Worm (Caenorhabditis elegans) whole organism, L1 larva: ENCODE measurements around the gene W04H10.6.
A peak's percentile ranks its signal among the peaks of the same experiment; 100 is the strongest.

Experiments
- C04F5.9 ChIP-seq: sonication (generic microtip); optimal IDR thresholded peaks from 2 replicates; lab custom pipeline; 2016; ENCODE audit warnings: missing genetic modification characterization, missing compliant biosample characterization
- C16A3.4 ChIP-seq: fragments of 150-350 bp; optimal IDR thresholded peaks from 2 replicates; lab custom pipeline; 2014; ENCODE audit warnings: missing biosample characterization, missing genetic modification characterization
- C34B4.2 ChIP-seq: sonication (generic microtip); optimal IDR thresholded peaks from 2 replicates; lab custom pipeline; 2017; ENCODE audit warnings: mild to moderate bottlenecking, missing genetic modification characterization, missing compliant biosample characterization
- F16B12.6 ChIP-seq: fragments of 150-350 bp; optimal IDR thresholded peaks from 2 replicates; lab custom pipeline; 2014; ENCODE audit warnings: missing biosample characterization, missing genetic modification characterization
- aha-1 ChIP-seq: fragments of 150-350 bp; optimal IDR thresholded peaks from 2 replicates; lab custom pipeline; 2014; ENCODE audit warnings: missing biosample characterization, missing genetic modification characterization
- alr-1 ChIP-seq: fragments of 200-800 bp; sonication (Bioruptor generic); optimal IDR thresholded peaks from 2 replicates; lab custom pipeline; 2018; ENCODE audit warnings: borderline replicate concordance, mild to moderate bottlenecking, missing genetic modification characterization, missing compliant biosample characterization
- aly-2 ChIP-seq: fragments of 150-350 bp; optimal IDR thresholded peaks from 2 replicates; lab custom pipeline; 2014; ENCODE audit warnings: missing biosample characterization, missing genetic modification characterization
- ceh-63 ChIP-seq: fragments of 200-800 bp; sonication (Bioruptor generic); optimal IDR thresholded peaks from 2 replicates; lab custom pipeline; 2018; ENCODE audit warnings: mild to moderate bottlenecking, missing genetic modification characterization, missing compliant biosample characterization
- ceh-8 ChIP-seq: fragments of 200-800 bp; sonication (Bioruptor generic); optimal IDR thresholded peaks from 2 replicates; lab custom pipeline; 2018; ENCODE audit warnings: mild to moderate bottlenecking, missing genetic modification characterization, moderate library complexity, missing compliant biosample characterization
- ceh-82 ChIP-seq, 3 experiments: fragments of 150-350 bp in 1 of 3; sonication (generic microtip) in 2 of 3; optimal IDR thresholded peaks; 2 replicates each; lab custom pipeline; 2014 to 2017; ENCODE audit warnings: missing biosample characterization in 3 of 3, missing genetic modification characterization in 3 of 3
- ceh-88 ChIP-seq: fragments of 200-800 bp; sonication (Bioruptor generic); IDR thresholded peaks from 2 replicates; pipeline ENCODE4 v1.3.6; 2022; ENCODE audit warnings: missing genetic modification characterization, missing compliant biosample characterization
- ces-1 ChIP-seq: fragments of 150-350 bp; optimal IDR thresholded peaks from 2 replicates; lab custom pipeline; 2014; ENCODE audit warnings: missing biosample characterization, missing genetic modification reagents, missing genetic modification characterization
- dpl-1 ChIP-seq, 3 experiments: fragments of 150-350 bp in 2 of 3; sonication (generic microtip) in 1 of 3; optimal IDR thresholded peaks; 2 replicates each; lab custom pipeline; 2014 to 2017; ENCODE audit warnings: missing biosample characterization in 3 of 3, missing genetic modification characterization in 3 of 3, missing genetic modification reagents in 3 of 3
- elt-3 ChIP-seq, 6 experiments: fragments of 150-350 bp in 1 of 6; sonication (generic microtip); optimal IDR thresholded peaks; 2 replicates each; lab custom pipeline; 2017 to 2018; ENCODE audit warnings: missing biosample characterization in 6 of 6, missing genetic modification characterization in 6 of 6, inconsistent platforms in 1 of 6
- ets-5 ChIP-seq: fragments of 200-800 bp; sonication (Bioruptor generic); IDR thresholded peaks from 2 replicates; pipeline ENCODE4 v1.3.6; 2022; ENCODE audit warnings: missing genetic modification characterization, missing compliant biosample characterization
- fkh-8 ChIP-seq: sonication (generic microtip); optimal IDR thresholded peaks from 2 replicates; lab custom pipeline; 2016; ENCODE audit warnings: mild to moderate bottlenecking, missing genetic modification characterization, missing compliant biosample characterization
- fos-1 ChIP-seq: fragments of 150-350 bp; optimal IDR thresholded peaks from 2 replicates; lab custom pipeline; 2014; ENCODE audit warnings: missing biosample characterization, missing genetic modification characterization
- hlh-4 ChIP-seq: sonication (generic microtip); optimal IDR thresholded peaks from 2 replicates; lab custom pipeline; 2016; ENCODE audit warnings: mild to moderate bottlenecking, missing genetic modification characterization, missing compliant biosample characterization
- hpl-2 ChIP-seq: fragments of 150-350 bp; optimal IDR thresholded peaks from 2 replicates; lab custom pipeline; 2014; ENCODE audit warnings: missing biosample characterization, missing genetic modification reagents, missing genetic modification characterization
- irx-1 ChIP-seq: sonication (generic microtip); optimal IDR thresholded peaks from 2 replicates; lab custom pipeline; 2016; ENCODE audit warnings: missing genetic modification characterization, missing compliant biosample characterization
- lin-15B ChIP-seq: fragments of 150-350 bp; sonication (generic microtip); optimal IDR thresholded peaks from 3 replicates; lab custom pipeline; 2014; ENCODE audit warnings: missing biosample characterization, missing genetic modification characterization
- lin-35 ChIP-seq, 2 experiments: fragments of 150-350 bp; optimal IDR thresholded peaks; 2 replicates each; lab custom pipeline; 2014; ENCODE audit warnings: missing biosample characterization in 2 of 2, missing genetic modification characterization in 2 of 2, missing genetic modification reagents in 2 of 2
- lin-39 ChIP-seq: fragments of 150-350 bp; optimal IDR thresholded peaks from 2 replicates; lab custom pipeline; 2014; ENCODE audit warnings: missing biosample characterization, missing genetic modification reagents, missing genetic modification characterization
- lir-3 ChIP-seq: sonication (generic microtip); optimal IDR thresholded peaks from 2 replicates; lab custom pipeline; 2016; ENCODE audit warnings: mild to moderate bottlenecking, missing genetic modification characterization, moderate library complexity, missing compliant biosample characterization; ENCODE audit not compliant: poor library complexity
- lsy-2 ChIP-seq, 2 experiments: fragments of 150-350 bp; optimal IDR thresholded peaks; 2 replicates each; lab custom pipeline; 2014; ENCODE audit warnings: missing biosample characterization in 2 of 2, missing genetic modification characterization in 2 of 2
- mab-9 ChIP-seq: fragments of 200-800 bp; sonication (Bioruptor generic); IDR thresholded peaks from 2 replicates; pipeline ENCODE4 v1.3.6; 2022; ENCODE audit warnings: missing genetic modification reagents, missing genetic modification characterization, missing compliant biosample characterization
- mdl-1 ChIP-seq, 2 experiments: fragments of 150-350 bp; optimal IDR thresholded peaks; 2 replicates each; lab custom pipeline; 2014 to 2017; ENCODE audit warnings: missing biosample characterization in 2 of 2, missing genetic modification characterization in 2 of 2, inconsistent platforms in 1 of 2
- mep-1 ChIP-seq: fragments of 150-350 bp; optimal IDR thresholded peaks from 2 replicates; lab custom pipeline; 2014; ENCODE audit warnings: missing biosample characterization, missing genetic modification characterization
- nhr-12 ChIP-seq: sonication (generic microtip); optimal IDR thresholded peaks from 2 replicates; lab custom pipeline; 2017; ENCODE audit warnings: missing biosample characterization, missing genetic modification characterization
- nhr-19 ChIP-seq: fragments of 200-800 bp; sonication (Bioruptor generic); conservative IDR thresholded peaks from 2 replicates; pipeline ENCODE4 v1.3.6; 2022; ENCODE audit warnings: missing genetic modification characterization, missing compliant biosample characterization
- nhr-237 ChIP-seq: fragments of 150-350 bp; optimal IDR thresholded peaks from 2 replicates; lab custom pipeline; 2014; ENCODE audit warnings: missing biosample characterization, missing genetic modification characterization
- nhr-47 ChIP-seq: sonication (generic microtip); optimal IDR thresholded peaks from 2 replicates; lab custom pipeline; 2016; ENCODE audit warnings: mild to moderate bottlenecking, missing genetic modification characterization, moderate library complexity, missing compliant biosample characterization
- nhr-71 ChIP-seq: sonication (generic microtip); optimal IDR thresholded peaks from 2 replicates; lab custom pipeline; 2016; ENCODE audit warnings: mild to moderate bottlenecking, missing genetic modification characterization, moderate library complexity, missing compliant biosample characterization
- nhr-76 ChIP-seq: sonication (generic microtip); optimal IDR thresholded peaks from 2 replicates; lab custom pipeline; 2017; ENCODE audit warnings: missing biosample characterization, missing genetic modification characterization
- nhr-77 ChIP-seq: fragments of 150-350 bp; optimal IDR thresholded peaks from 2 replicates; lab custom pipeline; 2014; ENCODE audit warnings: missing biosample characterization, missing genetic modification characterization
- nhr-84 ChIP-seq: sonication (generic microtip); optimal IDR thresholded peaks from 2 replicates; lab custom pipeline; 2017; ENCODE audit warnings: missing biosample characterization, missing genetic modification characterization
- nhr-85 ChIP-seq: sonication (generic microtip); peaks from one replicate; lab custom pipeline; 2016; ENCODE audit warnings: missing genetic modification characterization, inconsistent platforms, missing compliant biosample characterization
- nhr-90 ChIP-seq: sonication (generic microtip); optimal IDR thresholded peaks from 2 replicates; lab custom pipeline; 2016; ENCODE audit warnings: mild to moderate bottlenecking, missing genetic modification characterization, missing compliant biosample characterization; ENCODE audit not compliant: poor library complexity
- pag-3 ChIP-seq: sonication (generic microtip); optimal IDR thresholded peaks from 2 replicates; lab custom pipeline; 2017; ENCODE audit warnings: missing genetic modification characterization, mild to moderate bottlenecking, missing compliant biosample characterization, antibody characterized with exemption, borderline replicate concordance; ENCODE audit not compliant: insufficient read depth
- pax-3 ChIP-seq: fragments of 200-800 bp; sonication (Bioruptor generic); optimal IDR thresholded peaks from 2 replicates; lab custom pipeline; 2018; ENCODE audit warnings: mild to moderate bottlenecking, missing genetic modification characterization, moderate library complexity, missing compliant biosample characterization
- snpc-4 ChIP-seq: fragments of 150-350 bp; optimal IDR thresholded peaks from 2 replicates; lab custom pipeline; 2014; ENCODE audit warnings: missing biosample characterization, missing genetic modification characterization
- sox-4 ChIP-seq: sonication (generic microtip); optimal IDR thresholded peaks from 2 replicates; lab custom pipeline; 2016; ENCODE audit warnings: missing genetic modification characterization, missing compliant biosample characterization
- sup-37 ChIP-seq: fragments of 200-800 bp; sonication (Bioruptor generic); optimal IDR thresholded peaks from 2 replicates; lab custom pipeline; 2018; ENCODE audit warnings: mild to moderate bottlenecking, missing genetic modification characterization, missing compliant biosample characterization
- unc-130 ChIP-seq: fragments of 150-350 bp; optimal IDR thresholded peaks from 2 replicates; lab custom pipeline; 2017; ENCODE audit warnings: missing biosample characterization, missing genetic modification characterization, inconsistent platforms
- unc-30 ChIP-seq: sonication (generic microtip); optimal IDR thresholded peaks from 2 replicates; lab custom pipeline; 2017; ENCODE audit warnings: missing biosample characterization, missing genetic modification characterization
- unc-62 ChIP-seq: fragments of 150-350 bp; optimal IDR thresholded peaks from 2 replicates; lab custom pipeline; 2014; ENCODE audit warnings: missing biosample characterization, missing genetic modification reagents, missing genetic modification characterization
- unc-86 ChIP-seq: sonication (generic microtip); optimal IDR thresholded peaks from 2 replicates; lab custom pipeline; 2016; ENCODE audit warnings: missing genetic modification characterization, missing compliant biosample characterization
- xbp-1 ChIP-seq: sonication (generic microtip); optimal IDR thresholded peaks from 2 replicates; lab custom pipeline; 2016; ENCODE audit warnings: missing genetic modification characterization, missing compliant biosample characterization
- zip-4 ChIP-seq: fragments of 200-800 bp; sonication (Bioruptor generic); optimal IDR thresholded peaks from 2 replicates; lab custom pipeline; 2018; ENCODE audit warnings: mild to moderate bottlenecking, missing genetic modification characterization, moderate library complexity, missing compliant biosample characterization
- ztf-11 ChIP-seq, 2 experiments: sonication (generic microtip); optimal IDR thresholded peaks; 2 replicates each; lab custom pipeline; 2016 to 2017; ENCODE audit warnings: missing genetic modification characterization in 2 of 2, missing biosample characterization in 1 of 2, missing compliant biosample characterization in 1 of 2

W04H10.6 gene

ce11 chrII:605267-605666 lies 3.0 kb downstream of the W04H10.6 start, which contains the start of gene W04H10.2:
TSS of gene W04H10.2 (plus strand) at chrII:605567.
- no peak for TF ChIP-seq irx-1 (tag; lab: Kevin White, UChicago)
- no peak for TF ChIP-seq pag-3 (tag; lab: Kevin White, UChicago)
- no peak for TF ChIP-seq alr-1 (tag; lab: Kevin White, UChicago)
- TF ChIP-seq lir-3 (tag; lab: Kevin White, UChicago): no peak
- no peak for TF ChIP-seq mdl-1 (tag; optimal IDR thresholded peaks at IDR 0.05; lab: Kevin White, UChicago)

- no peak for TF ChIP-seq mab-9 (GFP tag; lab: Robert Waterston, UW)
- TF ChIP-seq C04F5.9 (tag; lab: Kevin White, UChicago): no peak
- TF ChIP-seq F16B12.6 (tag; lab: Kevin White, UChicago): no peak
- peak; percentile 45 for TF ChIP-seq irx-1 (tag; lab: Kevin White, UChicago)
- TF ChIP-seq ceh-8 (GFP tag; lab: Kevin White, UChicago): no peak
- TF ChIP-seq ceh-63 (GFP tag; lab: Kevin White, UChicago): no peak
- peak; percentile 42 for TF ChIP-seq C16A3.4 (tag; lab: Kevin White, UChicago)
- TF ChIP-seq elt-3 (tag; optimal IDR thresholded peaks at IDR 0.05; lab: Kevin White, UChicago): peak in 1 of 6 experiments; percentile 25
- peak; percentile 48 to 63 for TF ChIP-seq lin-35 (GFP tag; optimal IDR thresholded peaks at IDR 0.05; lab: Kevin White, UChicago)
- TF ChIP-seq lsy-2 (tag; optimal IDR thresholded peaks at IDR 0.05; lab: Kevin White, UChicago): peak; percentile 66 to 74
- TF ChIP-seq hpl-2 (GFP tag; lab: Kevin White, UChicago): no peak
- TF ChIP-seq nhr-12 (tag; lab: Kevin White, UChicago): no peak
- no peak for TF ChIP-seq ceh-88
- peak; percentile 83 for TF ChIP-seq nhr-85 (tag; lab: Kevin White, UChicago)
- no peak for TF ChIP-seq sox-4 (tag; lab: Kevin White, UChicago)
- TF ChIP-seq fos-1: no peak
- TF ChIP-seq aha-1 (tag; lab: Kevin White, UChicago): no peak
- TF ChIP-seq nhr-237 (tag; lab: Kevin White, UChicago): no peak
- no peak for TF ChIP-seq pag-3 (tag; lab: Kevin White, UChicago)
- peak; percentile 88 for TF ChIP-seq lin-39
- peak; percentile 64 for TF ChIP-seq snpc-4
- TF ChIP-seq mdl-1 (tag; optimal IDR thresholded peaks at IDR 0.05; lab: Kevin White, UChicago): peak in 1 of 2 experiments; percentile 81
- no peak for TF ChIP-seq C34B4.2 (tag; lab: Kevin White, UChicago)
- TF ChIP-seq ces-1 (GFP tag; lab: Kevin White, UChicago): no peak
- no peak for TF ChIP-seq sup-37 (GFP tag; lab: Kevin White, UChicago)
- peak; percentile 27 for TF ChIP-seq fkh-8 (tag; lab: Kevin White, UChicago)
- TF ChIP-seq aly-2 (tag; lab: Kevin White, UChicago): no peak
- peak; percentile 33 for TF ChIP-seq unc-86 (tag; lab: Kevin White, UChicago)
- TF ChIP-seq nhr-19 (GFP tag; lab: Robert Waterston, UW): no peak
- TF ChIP-seq lin-15B (tag; lab: Kevin White, UChicago): no peak
- no peak for TF ChIP-seq nhr-84 (tag; lab: Kevin White, UChicago)
- peak; percentile 87 for TF ChIP-seq mep-1 (tag; lab: Kevin White, UChicago)
- TF ChIP-seq nhr-76: no peak
- TF ChIP-seq unc-62 (GFP tag; lab: Kevin White, UChicago): no peak
- TF ChIP-seq unc-130: no peak
- no peak for TF ChIP-seq pax-3 (tag; lab: Kevin White, UChicago)
- peak; percentile 86 for TF ChIP-seq nhr-71 (tag; lab: Kevin White, UChicago)
- peak in 1 of 2 experiments; percentile 4 for TF ChIP-seq ztf-11 (tag; optimal IDR thresholded peaks at IDR 0.05; lab: Kevin White, UChicago)
- TF ChIP-seq zip-4: no peak
- no peak for TF ChIP-seq hlh-4 (tag; lab: Kevin White, UChicago)
- no peak for TF ChIP-seq nhr-90 (tag; lab: Kevin White, UChicago)
- TF ChIP-seq nhr-77: no peak
- peak; percentile 23 for TF ChIP-seq xbp-1 (tag; lab: Kevin White, UChicago)
- TF ChIP-seq dpl-1 (GFP tag; optimal IDR thresholded peaks at IDR 0.05; lab: Kevin White, UChicago): peak; percentile 34 to 57 (median 49)
- TF ChIP-seq unc-30: no peak
- TF ChIP-seq nhr-47 (tag; lab: Kevin White, UChicago): peak; percentile 40
- peak in 1 of 3 experiments; percentile 56 for TF ChIP-seq ceh-82 (tag; optimal IDR thresholded peaks at IDR 0.05; lab: Kevin White, UChicago)
- TF ChIP-seq ets-5: no peak
Measured at ce11 chrII:602969-603368, 5.3 kb downstream of the W04H10.6 start.
